Worm (Caenorhabditis elegans) whole organism, L2 larva: ENCODE results near the gene Y39B6A.34.

Experiments used
- C34F6.9 ChIP-seq: fragments of 150-350 bp; optimal IDR thresholded peaks from 2 replicates; lab custom pipeline; 2014; ENCODE audit warnings: missing biosample characterization, missing genetic modification characterization
- F13H6.1 ChIP-seq: sonication (generic microtip); optimal IDR thresholded peaks from 2 replicates; lab custom pipeline; 2016; ENCODE audit warnings: missing genetic modification characterization, missing compliant biosample characterization
- Y55F3AM.14 ChIP-seq: fragments of 200-800 bp; sonication (Bioruptor generic); optimal IDR thresholded peaks from 2 replicates; lab custom pipeline; 2018; ENCODE audit warnings: mild to moderate bottlenecking, missing genetic modification characterization, missing compliant biosample characterization
- ZK546.5 ChIP-seq: sonication (generic microtip); optimal IDR thresholded peaks from 2 replicates; lab custom pipeline; 2017; ENCODE audit warnings: missing biosample characterization, missing genetic modification characterization
- alr-1 ChIP-seq: fragments of 150-350 bp; optimal IDR thresholded peaks from 2 replicates; lab custom pipeline; 2014; ENCODE audit warnings: missing biosample characterization, missing genetic modification characterization
- ama-1 ChIP-seq: fragments of 150-350 bp; optimal IDR thresholded peaks from 2 replicates; lab custom pipeline; 2018; ENCODE audit warnings: inconsistent platforms
- blmp-1 ChIP-seq: sonication (generic microtip); optimal IDR thresholded peaks from 2 replicates; lab custom pipeline; 2017; ENCODE audit warnings: missing genetic modification characterization, mild to moderate bottlenecking, missing compliant biosample characterization, antibody characterized with exemption, moderate library complexity; ENCODE audit not compliant: insufficient read depth
- ceh-16 ChIP-seq: fragments of 150-350 bp; optimal IDR thresholded peaks from 2 replicates; lab custom pipeline; 2014; ENCODE audit warnings: missing biosample characterization, missing genetic modification characterization
- ceh-82 ChIP-seq: fragments of 150-350 bp; optimal IDR thresholded peaks from 2 replicates; lab custom pipeline; 2014; ENCODE audit warnings: missing biosample characterization, missing genetic modification characterization
- crh-2 ChIP-seq: sonication (generic microtip); optimal IDR thresholded peaks from 2 replicates; lab custom pipeline; 2017; ENCODE audit warnings: missing biosample characterization, missing genetic modification characterization
- dmd-4 ChIP-seq: sonication (generic microtip); optimal IDR thresholded peaks from 2 replicates; lab custom pipeline; 2017; ENCODE audit warnings: missing biosample characterization, missing genetic modification characterization
- elt-3 ChIP-seq: sonication (generic microtip); optimal IDR thresholded peaks from 2 replicates; lab custom pipeline; 2017; ENCODE audit warnings: missing biosample characterization, missing genetic modification characterization
- gmeb-1 ChIP-seq: fragments of 150-350 bp; optimal IDR thresholded peaks from 2 replicates; lab custom pipeline; 2014; ENCODE audit warnings: missing biosample characterization, missing genetic modification characterization
- lin-11 ChIP-seq: fragments of 150-350 bp; sonication (generic microtip); optimal IDR thresholded peaks from 2 replicates; lab custom pipeline; 2014; ENCODE audit warnings: missing biosample characterization, missing genetic modification characterization, inconsistent platforms, mixed read lengths
- lin-13 ChIP-seq: fragments of 150-350 bp; optimal IDR thresholded peaks from 2 replicates; lab custom pipeline; 2014; ENCODE audit warnings: missing biosample characterization, missing genetic modification reagents, missing genetic modification characterization
- lin-39 ChIP-seq: fragments of 150-350 bp; optimal IDR thresholded peaks from 2 replicates; lab custom pipeline; 2014; ENCODE audit warnings: missing biosample characterization, missing genetic modification reagents, missing genetic modification characterization
- lsy-2 ChIP-seq, 2 experiments: fragments of 150-350 bp in 1 of 2; sonication (generic microtip) in 1 of 2; optimal IDR thresholded peaks; 2 replicates each; lab custom pipeline; 2014 to 2017; ENCODE audit warnings: missing biosample characterization in 2 of 2, missing genetic modification characterization in 2 of 2
- mab-5 ChIP-seq: fragments of 150-350 bp; optimal IDR thresholded peaks from 2 replicates; lab custom pipeline; 2014; ENCODE audit warnings: missing biosample characterization, missing genetic modification characterization
- mbf-1 ChIP-seq: sonication (generic microtip); optimal IDR thresholded peaks from 2 replicates; lab custom pipeline; 2017; ENCODE audit warnings: missing biosample characterization, missing genetic modification characterization
- mdl-1 ChIP-seq, 2 experiments: fragments of 150-350 bp in 1 of 2; sonication (generic microtip) in 1 of 2; optimal IDR thresholded peaks; 2 replicates each; lab custom pipeline; 2017; ENCODE audit warnings: missing biosample characterization in 2 of 2, missing genetic modification characterization in 2 of 2
- nhr-10 ChIP-seq: sonication (generic microtip); optimal IDR thresholded peaks from 2 replicates; lab custom pipeline; 2017; ENCODE audit warnings: missing biosample characterization, missing genetic modification characterization
- nhr-11 ChIP-seq: fragments of 150-350 bp; optimal IDR thresholded peaks from 2 replicates; lab custom pipeline; 2014; ENCODE audit warnings: missing biosample characterization, missing genetic modification characterization
- nhr-12 ChIP-seq: fragments of 150-350 bp; optimal IDR thresholded peaks from 2 replicates; lab custom pipeline; 2014; ENCODE audit warnings: missing biosample characterization, missing genetic modification characterization
- nhr-23 ChIP-seq: fragments of 150-350 bp; optimal IDR thresholded peaks from 2 replicates; lab custom pipeline; 2014; ENCODE audit warnings: missing biosample characterization, missing genetic modification reagents, missing genetic modification characterization
- nhr-237 ChIP-seq: fragments of 150-350 bp; optimal IDR thresholded peaks from 2 replicates; lab custom pipeline; 2014; ENCODE audit warnings: missing biosample characterization, missing genetic modification characterization
- nhr-25 ChIP-seq: fragments of 150-350 bp; sonication (generic microtip); optimal IDR thresholded peaks from 3 replicates; lab custom pipeline; 2014; ENCODE audit warnings: missing biosample characterization, missing genetic modification characterization
- nhr-6 ChIP-seq: fragments of 150-350 bp; optimal IDR thresholded peaks from 2 replicates; lab custom pipeline; 2014; ENCODE audit warnings: missing biosample characterization, missing genetic modification characterization
- peb-1 ChIP-seq: fragments of 150-350 bp; optimal IDR thresholded peaks from 2 replicates; lab custom pipeline; 2014; ENCODE audit warnings: missing biosample characterization, missing genetic modification characterization
- sma-9 ChIP-seq, 2 experiments: fragments of 150-350 bp in 1 of 2; sonication (generic microtip) in 1 of 2; optimal IDR thresholded peaks; 2 replicates each; lab custom pipeline; 2014 to 2016; ENCODE audit warnings: missing genetic modification characterization in 2 of 2, mild to moderate bottlenecking in 1 of 2, missing biosample characterization in 1 of 2, missing compliant biosample characterization in 1 of 2, missing genetic modification reagents in 1 of 2, moderate library complexity in 1 of 2
- snpc-4 ChIP-seq: fragments of 150-350 bp; optimal IDR thresholded peaks from 2 replicates; lab custom pipeline; 2014; ENCODE audit warnings: missing biosample characterization, missing genetic modification characterization
- unc-39 ChIP-seq: fragments of 150-350 bp; optimal IDR thresholded peaks from 2 replicates; lab custom pipeline; 2014; ENCODE audit warnings: missing biosample characterization, missing genetic modification characterization
- unc-55 ChIP-seq: fragments of 150-350 bp; sonication (generic microtip); optimal IDR thresholded peaks from 3 replicates; lab custom pipeline; 2014; ENCODE audit warnings: missing biosample characterization, missing genetic modification reagents, missing genetic modification characterization
- zag-1 ChIP-seq: fragments of 150-350 bp; optimal IDR thresholded peaks from 2 replicates; lab custom pipeline; 2014; ENCODE audit warnings: missing biosample characterization, missing genetic modification characterization
- ztf-1 ChIP-seq: fragments of 200-800 bp; sonication (Bioruptor generic); conservative IDR thresholded peaks from 2 replicates; pipeline ENCODE4 v1.3.6; 2022; ENCODE audit warnings: missing genetic modification characterization, missing compliant biosample characterization
- ztf-11 ChIP-seq: sonication (generic microtip); optimal IDR thresholded peaks from 2 replicates; lab custom pipeline; 2017; ENCODE audit warnings: missing biosample characterization, missing genetic modification characterization
- ztf-4 ChIP-seq: fragments of 150-350 bp; optimal IDR thresholded peaks from 2 replicates; lab custom pipeline; 2014; ENCODE audit warnings: missing biosample characterization, missing genetic modification characterization

Gene Y39B6A.34

ce11 chrV:19019239-19019638 lies 18.4 kb downstream of the Y39B6A.34 start:
- TF ChIP-seq ztf-11, result no peak
- TF ChIP-seq mbf-1 (tag; lab: Kevin White, UChicago), result no peak
- no peak for TF ChIP-seq ztf-4
- no peak for TF ChIP-seq ceh-82 (tag; lab: Kevin White, UChicago)
- no peak for TF ChIP-seq ztf-1
- no peak for TF ChIP-seq ZK546.5 (tag; lab: Kevin White, UChicago)
- TF ChIP-seq mdl-1 (tag; optimal IDR thresholded peaks at IDR 0.05; lab: Kevin White, UChicago), result no peak
- no peak for TF ChIP-seq crh-2 (tag; lab: Kevin White, UChicago)

DNA sequence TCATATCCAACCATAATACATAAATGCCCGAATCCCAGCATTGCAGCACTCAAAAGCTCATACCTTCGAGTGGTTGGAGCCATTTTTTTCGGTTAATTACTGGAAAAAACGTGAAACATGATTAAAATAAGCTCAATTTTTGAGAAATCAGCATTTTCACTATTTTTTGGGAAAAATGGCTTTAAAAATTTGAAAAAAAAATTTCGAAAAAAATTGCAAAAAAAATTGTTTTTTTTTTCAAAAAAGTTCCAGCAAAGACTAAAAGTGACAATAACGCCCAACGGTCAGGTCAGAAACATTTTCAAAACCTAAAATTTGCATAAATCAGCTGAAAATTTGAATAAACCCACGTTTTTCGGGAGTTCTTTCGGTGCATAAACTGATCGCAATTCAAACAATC lies 23.9 kb downstream of the Y39B6A.34 start, which contains the start of gene Y39B6A.29:
Gene Y39B6A.29 (minus strand): TSS at position 101 of the 400 bp plus-strand sequence.
- TF ChIP-seq lin-11, result no peak
- no peak for TF ChIP-seq blmp-1 (tag; lab: Kevin White, UChicago)
- no peak for TF ChIP-seq lsy-2 (tag; optimal IDR thresholded peaks at IDR 0.05; lab: Kevin White, UChicago)
- no peak for TF ChIP-seq ZK546.5 (tag; lab: Kevin White, UChicago)
- TF ChIP-seq F13H6.1 (tag; lab: Kevin White, UChicago), result no peak
- TF ChIP-seq sma-9 (GFP tag; optimal IDR thresholded peaks at IDR 0.05; lab: Kevin White, UChicago), result no peak
- no peak for TF ChIP-seq sma-9 (tag; optimal IDR thresholded peaks at IDR 0.05; lab: Kevin White, UChicago)
- no peak for TF ChIP-seq mab-5 (tag; lab: Kevin White, UChicago)
- TF ChIP-seq nhr-237, result no peak
- no peak for TF ChIP-seq zag-1 (tag; lab: Kevin White, UChicago)
- TF ChIP-seq dmd-4 (tag; lab: Kevin White, UChicago), result no peak
- no peak for TF ChIP-seq ama-1 (lab: Kevin White, UChicago)
- TF ChIP-seq mdl-1 (tag; optimal IDR thresholded peaks at IDR 0.05; lab: Kevin White, UChicago), result no peak
- TF ChIP-seq crh-2 (tag; lab: Kevin White, UChicago), result no peak
- no peak for TF ChIP-seq lin-39 (tag; lab: Kevin White, UChicago)
- no peak for TF ChIP-seq ceh-16 (tag; lab: Kevin White, UChicago)
- no peak for TF ChIP-seq C34F6.9 (tag; lab: Kevin White, UChicago)
- no peak for TF ChIP-seq unc-55
- no peak for TF ChIP-seq nhr-6 (tag; lab: Kevin White, UChicago)

DNA sequence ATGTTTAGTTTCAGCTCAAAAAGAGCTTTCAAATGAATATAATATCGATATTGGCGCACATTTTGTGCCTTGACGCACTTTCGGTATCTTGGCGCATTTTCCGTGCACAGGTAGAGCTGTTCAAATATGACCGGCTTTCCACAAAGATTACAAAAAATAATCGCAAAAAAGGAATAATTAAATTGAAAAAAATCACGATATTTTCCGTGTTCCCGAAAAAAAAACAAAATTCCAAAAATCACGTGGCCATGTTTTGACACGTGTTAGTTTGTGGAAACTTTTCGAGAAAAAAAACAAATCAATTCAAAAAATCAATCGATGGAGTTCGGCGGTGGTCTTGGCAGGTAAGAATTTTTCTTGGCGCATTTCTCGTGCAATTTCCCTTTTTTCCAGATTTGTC lies 25.3 kb downstream of the Y39B6A.34 start, which contains the start of gene Y39B6A.25:
Gene Y39B6A.25 (plus strand): TSS at position 301 of the 400 bp plus-strand sequence.
- TF ChIP-seq unc-55, result no peak
- TF ChIP-seq ztf-1, result no peak
- TF ChIP-seq mbf-1 (tag; lab: Kevin White, UChicago), result no peak
- TF ChIP-seq nhr-12 (tag; lab: Kevin White, UChicago), result no peak
- TF ChIP-seq gmeb-1, result no peak
- no peak for TF ChIP-seq alr-1
- no peak for TF ChIP-seq unc-39 (tag; lab: Kevin White, UChicago)
- no peak for TF ChIP-seq lin-11
- no peak for TF ChIP-seq blmp-1 (tag; lab: Kevin White, UChicago)
- no peak for TF ChIP-seq mdl-1 (tag; optimal IDR thresholded peaks at IDR 0.05; lab: Kevin White, UChicago)
- no peak for TF ChIP-seq snpc-4
- no peak for TF ChIP-seq zag-1 (tag; lab: Kevin White, UChicago)
- TF ChIP-seq lsy-2 (tag; optimal IDR thresholded peaks at IDR 0.05; lab: Kevin White, UChicago), result no peak
- TF ChIP-seq, all 48 proteins: peak for 0

- TF ChIP-seq lin-39 (tag; lab: Kevin White, UChicago), result no peak
- TF ChIP-seq peb-1, result no peak
- no peak for TF ChIP-seq nhr-25 (tag; lab: Kevin White, UChicago)
- TF ChIP-seq crh-2 (tag; lab: Kevin White, UChicago), result no peak
- TF ChIP-seq unc-55, result no peak
- no peak for TF ChIP-seq nhr-12 (tag; lab: Kevin White, UChicago)
- TF ChIP-seq unc-39 (tag; lab: Kevin White, UChicago), result no peak
- TF ChIP-seq nhr-237, result no peak
- TF ChIP-seq nhr-10 (tag; lab: Kevin White, UChicago), result no peak
- TF ChIP-seq lin-13 (GFP tag; lab: Kevin White, UChicago), result no peak
- TF ChIP-seq F13H6.1 (tag; lab: Kevin White, UChicago), result no peak
- TF ChIP-seq elt-3 (tag; lab: Kevin White, UChicago), result no peak
- TF ChIP-seq nhr-11 (tag; lab: Kevin White, UChicago), result no peak
- no peak for TF ChIP-seq nhr-23 (tag; lab: Kevin White, UChicago)
- TF ChIP-seq Y55F3AM.14 (GFP tag; lab: Kevin White, UChicago), result no peak
- no peak for TF ChIP-seq alr-1
Measured at ce11 chrV:19027338-19027737, 26.5 kb downstream of the Y39B6A.34 start.
